Worm (Caenorhabditis elegans): ENCODE measurements around the gene F59B2.12.

DNA sequence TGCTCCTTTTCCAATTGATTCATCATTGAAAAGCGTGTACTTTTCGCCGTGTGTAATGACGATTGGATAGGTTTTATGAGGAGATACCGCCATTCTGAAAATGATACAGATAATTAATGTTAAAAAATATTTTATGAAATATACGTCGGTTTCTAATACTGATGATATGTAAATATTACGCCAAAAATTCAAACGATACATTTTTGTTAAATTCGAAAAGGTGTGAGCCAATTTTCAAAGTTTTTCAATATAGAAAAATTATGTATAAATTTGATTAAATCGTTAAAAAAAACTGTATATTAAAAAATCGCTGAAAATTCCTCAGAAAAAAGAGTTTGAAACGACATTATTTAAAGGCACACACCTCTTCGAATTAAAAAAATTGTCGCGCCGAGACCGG lies 33.2 kb downstream of the F59B2.12 start, which contains the start of gene ikke-1:
- TF ChIP-seq tbx-7 (tag; optimal IDR thresholded peaks at IDR 0.05) (no peak), odd-2 (tag; optimal IDR thresholded peaks at IDR 0.05) (no peak), elt-2 (tag; optimal IDR thresholded peaks at IDR 0.05) (no peak), pqm-1 (tag; optimal IDR thresholded peaks at IDR 0.05) (no peak), T23F11.4 (GFP tag; optimal IDR thresholded peaks at IDR 0.05) (no peak), fkh-6 (tag; optimal IDR thresholded peaks at IDR 0.05) (no peak), fkh-10 (GFP tag; optimal IDR thresholded peaks at IDR 0.05) (no peak), ceh-31 (tag; optimal IDR thresholded peaks at IDR 0.05) (no peak), ceh-6 (GFP tag; optimal IDR thresholded peaks at IDR 0.05) (no peak)
